Fruit fly (Drosophila melanogaster) ovary, adult (tissue): Measurements from ENCODE around the gene sno.
A peak's percentile ranks its signal among the peaks of the same experiment; 100 is the strongest.

ENCODE experiments used
- CG17801 ChIP-seq: fragments of 200-800 bp; optimal IDR thresholded peaks from 2 replicates; lab custom pipeline; 2019; ENCODE audit warnings: missing biosample characterization, mild to moderate bottlenecking, missing genetic modification characterization, moderate library complexity; ENCODE audit not compliant: partially characterized antibody

The sno gene

DNA sequence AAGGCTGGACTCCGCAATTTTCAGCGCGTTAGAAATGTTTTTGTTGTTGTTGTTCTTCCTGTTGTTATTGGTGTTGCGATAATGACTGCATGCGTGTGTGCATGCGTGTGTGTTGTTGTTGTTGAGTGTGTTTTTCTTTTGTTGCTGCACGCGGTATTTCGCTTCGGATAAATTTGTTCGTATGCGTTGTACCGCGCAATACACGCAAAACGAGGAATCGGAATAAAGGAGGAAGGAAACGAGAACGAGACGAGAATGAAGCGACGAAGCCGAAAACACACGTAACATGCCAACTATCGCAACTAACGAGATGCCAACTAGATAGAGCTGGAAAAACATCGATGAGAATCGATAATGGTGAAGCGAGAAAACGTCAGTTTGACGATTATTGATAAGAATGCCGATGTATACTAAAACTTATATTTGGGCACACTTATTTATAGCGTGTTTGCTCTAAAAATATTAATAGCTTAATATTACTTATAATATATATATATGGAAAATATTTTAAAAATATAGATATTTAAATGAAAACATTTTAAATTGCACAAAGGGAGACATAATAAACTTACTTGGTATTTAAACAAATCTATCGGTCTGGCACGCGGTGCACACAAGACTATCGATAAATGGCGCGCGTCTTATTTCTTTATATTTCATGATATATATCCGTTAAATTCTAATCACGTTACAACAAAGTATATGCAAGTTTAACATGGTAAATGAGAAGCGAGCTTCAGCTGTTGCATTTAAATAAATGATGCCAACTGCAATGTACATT lies at the start of gene sno:
TSS of gene sno (minus strand) at position 318 of the 781 bp plus-strand sequence.
- TF ChIP-seq CG17801 (GFP tag; lab: Kevin White, UChicago), result peak; percentile 11

- no peak for TF ChIP-seq CG17801 (GFP tag; lab: Kevin White, UChicago)
Measured at dm6 chrX:13258757-13259067, 47.2 kb upstream of the sno start, which contains the start of gene comt. Gene comt, plus strand, starts transcription at chrX:13259021.

DNA sequence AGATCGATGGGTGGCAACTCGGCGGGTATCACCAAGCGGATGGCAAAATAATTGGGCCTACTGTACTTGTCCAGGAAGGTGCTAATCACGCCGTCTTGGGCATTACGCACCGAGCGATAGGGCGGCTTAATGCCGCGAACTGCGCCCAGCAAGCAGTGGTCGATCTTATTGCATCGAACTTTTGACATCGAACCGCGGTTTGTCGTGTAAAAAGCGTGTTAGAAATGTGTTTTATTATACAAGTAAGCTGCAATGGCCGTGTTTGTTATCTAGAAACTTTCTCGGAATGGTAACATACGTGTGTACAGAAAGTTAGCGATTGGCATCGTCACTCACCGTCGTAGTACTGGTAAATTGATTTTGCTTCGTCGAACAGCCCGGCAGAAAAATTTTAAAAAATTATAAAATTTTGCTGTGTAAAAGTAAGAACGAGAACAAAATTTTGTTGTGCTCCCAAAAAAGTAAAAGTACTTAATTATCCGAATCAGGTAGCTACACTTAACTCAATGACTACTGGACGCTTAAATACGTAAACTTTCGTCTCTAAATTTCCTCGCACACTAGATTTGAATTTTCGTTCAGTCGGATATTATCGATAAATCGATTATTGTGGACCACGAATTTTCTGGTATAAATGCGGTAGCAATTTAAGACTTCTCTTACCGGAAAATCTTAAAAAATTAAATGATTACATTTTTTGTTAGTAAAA lies 46.7 kb upstream of the sno start, which contains the start of the genes mew and CG15742:
TSS of gene mew (minus strand) at position 443 of the 709 bp plus-strand sequence.
TSS of gene CG15742 (minus strand) at position 448 of the 709 bp plus-strand sequence.
- TF ChIP-seq CG17801 (GFP tag; lab: Kevin White, UChicago), result no peak

- peak; percentile 38 for TF ChIP-seq CG17801 (GFP tag; lab: Kevin White, UChicago)
Measured at dm6 chrX:13256967-13257366, 45.5 kb upstream of the sno start.

dm6 chrX:13254442-13254841 lies 43.0 kb upstream of the sno start:
- TF ChIP-seq CG17801 (GFP tag; lab: Kevin White, UChicago), result peak; percentile 37

DNA sequence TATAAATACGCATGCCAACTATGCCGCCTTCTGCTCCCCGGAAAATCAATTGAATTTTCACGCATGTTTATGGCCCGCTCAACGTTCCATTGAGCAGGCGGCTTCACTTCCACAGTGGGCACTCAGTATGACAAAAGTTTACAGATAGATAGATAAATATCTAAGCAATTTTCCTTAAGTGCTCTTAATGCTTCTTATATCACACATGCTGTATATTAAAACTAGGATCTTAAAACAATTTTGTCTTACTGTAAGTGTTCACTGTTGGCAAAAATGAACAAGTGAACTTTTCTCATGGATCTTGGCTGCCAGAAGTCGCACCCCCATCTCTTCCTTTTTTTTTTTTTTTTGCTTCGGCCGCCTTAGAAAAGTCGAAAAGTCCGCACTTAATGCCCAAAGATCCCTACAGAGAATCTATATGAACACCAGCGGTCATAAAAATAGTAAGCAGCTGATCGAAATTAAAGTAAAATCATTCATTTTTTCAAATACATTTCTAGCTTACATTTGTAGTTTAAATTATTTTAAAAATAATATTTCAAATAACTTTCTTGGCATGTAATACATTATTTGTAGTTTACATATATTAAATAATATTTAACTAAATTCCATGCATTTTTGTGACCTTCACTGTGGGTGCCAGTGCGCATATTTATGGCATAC lies 41.7 kb upstream of the sno start:
- TF ChIP-seq CG17801 (GFP tag; lab: Kevin White, UChicago), result no peak

DNA sequence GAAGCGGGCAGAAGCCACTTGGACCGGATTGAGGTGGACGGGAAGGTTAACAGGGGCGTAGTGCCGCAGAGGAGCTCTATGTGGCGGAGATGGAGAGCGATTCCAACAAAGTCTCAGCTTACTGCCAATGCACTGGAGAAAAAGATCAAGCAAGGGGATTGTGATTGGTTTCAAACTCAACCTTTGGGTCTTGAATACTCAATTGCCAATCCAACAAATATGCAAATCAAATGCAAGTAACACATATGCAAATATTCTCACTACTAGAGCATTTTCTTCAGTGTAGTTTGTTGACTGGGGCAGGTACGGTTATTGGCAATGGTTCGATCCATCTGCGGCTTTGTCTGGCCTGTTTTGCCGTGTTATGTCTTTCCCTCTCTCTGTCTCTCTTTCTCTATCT lies 39.8 kb upstream of the sno start:
- no peak for TF ChIP-seq CG17801 (GFP tag; lab: Kevin White, UChicago)

DNA sequence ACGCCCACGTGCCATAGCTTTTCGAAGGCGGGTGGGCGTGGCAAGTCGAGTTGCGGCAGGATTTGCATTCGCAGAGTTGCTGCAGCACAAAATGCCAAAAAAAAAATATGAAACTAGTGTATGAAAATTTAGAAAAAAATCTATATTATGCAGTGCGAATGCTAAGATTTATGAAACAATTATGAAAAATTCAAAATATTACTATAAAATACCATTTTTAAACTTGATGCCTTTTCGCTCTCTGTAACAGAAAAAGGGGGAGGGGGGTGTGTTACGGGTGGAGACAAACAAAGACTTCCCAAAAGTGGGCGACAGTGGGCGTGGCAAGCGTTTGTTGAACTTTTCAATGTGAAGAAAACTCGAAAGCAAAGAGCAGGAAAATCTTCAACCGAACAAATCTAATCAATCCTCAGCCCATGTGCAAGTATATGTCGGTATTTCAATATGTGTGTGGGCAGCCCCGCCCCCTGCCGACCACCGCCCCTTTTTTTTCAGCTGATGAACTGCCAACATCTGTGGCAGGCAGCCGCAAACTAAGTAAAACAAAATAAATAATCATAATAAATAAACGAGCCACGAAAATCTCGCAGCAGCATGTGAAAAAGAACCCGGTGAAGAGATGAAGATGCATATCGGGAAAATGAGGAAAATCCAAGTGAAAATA lies 38.4 kb upstream of the sno start:
- no peak for TF ChIP-seq CG17801 (GFP tag; lab: Kevin White, UChicago)

DNA sequence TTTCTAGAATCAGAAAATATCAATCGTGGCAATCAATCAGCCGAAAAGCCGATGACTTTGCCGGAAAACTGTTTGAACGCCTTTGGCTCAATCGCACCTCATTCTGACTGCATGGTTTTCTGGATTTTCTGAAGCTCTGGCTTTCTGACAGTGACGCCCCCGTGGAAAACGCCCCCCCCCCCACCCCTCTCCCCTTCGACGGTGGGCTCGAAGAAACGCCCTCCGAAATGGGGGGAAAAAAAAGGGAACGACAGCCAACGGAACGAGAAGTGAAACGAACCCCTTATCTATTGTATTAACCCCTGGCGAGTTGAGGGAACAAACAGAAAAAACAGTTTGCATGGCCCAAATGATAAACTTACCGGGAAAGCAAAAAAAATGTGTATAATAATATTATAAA lies 37.0 kb upstream of the sno start:
- no peak for TF ChIP-seq CG17801 (GFP tag; lab: Kevin White, UChicago)

- no peak for TF ChIP-seq CG17801 (GFP tag; lab: Kevin White, UChicago)
Measured at dm6 chrX:13247789-13248188, 36.3 kb upstream of the sno start.

- TF ChIP-seq CG17801 (GFP tag; lab: Kevin White, UChicago), result no peak
Measured at dm6 chrX:13245767-13246166, 34.3 kb upstream of the sno start.

dm6 chrX:13244462-13244861 lies 33.0 kb upstream of the sno start:
- TF ChIP-seq CG17801 (GFP tag; lab: Kevin White, UChicago), result no peak

dm6 chrX:13243726-13244323 lies 32.4 kb upstream of the sno start:
- TF ChIP-seq CG17801 (GFP tag; lab: Kevin White, UChicago), result no peak

- TF ChIP-seq CG17801 (GFP tag; lab: Kevin White, UChicago), result no peak
Measured at dm6 chrX:13240812-13241211, 29.3 kb upstream of the sno start.
